Fruit fly (Drosophila melanogaster): ENCODE measurements around the gene Ssdp.

DNA sequence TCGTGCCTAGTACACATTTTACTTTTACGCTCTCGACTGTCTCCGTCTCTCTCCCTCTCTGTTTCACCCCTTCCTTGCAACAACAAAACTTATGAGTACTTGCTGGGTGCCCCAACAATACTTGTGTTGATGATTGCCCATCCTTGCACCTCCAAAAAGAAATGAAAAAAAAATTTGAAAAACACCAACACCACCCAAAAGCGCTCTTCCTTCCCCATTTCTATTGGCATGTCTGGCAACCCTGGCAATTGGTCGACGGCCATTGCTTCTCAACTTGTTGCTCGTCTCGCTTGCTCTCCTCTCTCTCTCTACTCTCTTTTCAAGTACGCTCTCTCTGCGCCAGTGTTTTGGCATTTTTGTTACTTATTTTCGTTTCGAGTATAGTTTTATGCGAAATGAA, 31.0 kb downstream of the Ssdp start:
- no peak for TF ChIP-seq CG9948 (tag; optimal IDR thresholded peaks at IDR 0.05)
- TF ChIP-seq EcR (GFP tag; optimal IDR thresholded peaks at IDR 0.05): peak; percentile 28
- TF ChIP-seq Pif1A (GFP tag; optimal IDR thresholded peaks at IDR 0.05): peak; percentile 33
- peak; percentile 51 for TF ChIP-seq Ets98B (GFP tag; IDR thresholded peaks at IDR 0.05)
- TF ChIP-seq CG34367 (tag; optimal IDR thresholded peaks at IDR 0.05): peak; percentile 21
- no peak for TF ChIP-seq CG13204 (GFP tag; optimal IDR thresholded peaks at IDR 0.05)
- TF ChIP-seq CG10348 (GFP tag; IDR thresholded peaks at IDR 0.05): no peak
- TF ChIP-seq rn (GFP tag; IDR thresholded peaks at IDR 0.05): no peak
